Worm (Caenorhabditis elegans): ENCODE results near the gene psmd-9.

ce11 chrII:6941520-6941919 lies 39.6 kb downstream of the psmd-9 start:
- TF ChIP-seq klf-2 (GFP tag; conservative IDR thresholded peaks at IDR 0.05) (no peak), tab-1 (GFP tag; IDR thresholded peaks at IDR 0.05) (no peak), ref-1 (GFP tag; conservative IDR thresholded peaks at IDR 0.05) (no peak), med-1 (GFP tag; optimal IDR thresholded peaks at IDR 0.05; ENCODE audit: insufficient read depth) (no peak), ztf-23 (GFP tag; IDR thresholded peaks at IDR 0.05) (no peak)
